Fruit fly (Drosophila melanogaster) whole organism, wandering third instar larva: ENCODE data around the gene Muc4B.

Source experiments
- brk ChIP-seq: fragments of 200-800 bp; sonication (Bioruptor generic); optimal IDR thresholded peaks from 2 replicates; lab custom pipeline; 2016; ENCODE audit warnings: missing biosample characterization, mild to moderate bottlenecking, missing genetic modification characterization
- ey ChIP-seq: fragments of 200-800 bp; sonication (Bioruptor generic); optimal IDR thresholded peaks from 2 replicates; lab custom pipeline; 2016; ENCODE audit warnings: missing biosample characterization, missing genetic modification characterization
- h ChIP-seq: fragments of 200-800 bp; sonication (Bioruptor generic); optimal IDR thresholded peaks from 3 replicates; lab custom pipeline; 2016; ENCODE audit warnings: missing biosample characterization, mild to moderate bottlenecking, missing genetic modification characterization
- jim ChIP-seq: fragments of 175-275, 200-325 bp; sonication (Bioruptor generic); optimal IDR thresholded peaks from 2 replicates; lab custom pipeline; 2016; ENCODE audit warnings: missing biosample characterization, mild to moderate bottlenecking, missing genetic modification characterization
- sage ChIP-seq: fragments of 200-800 bp; sonication (Bioruptor generic); optimal IDR thresholded peaks from 2 replicates; lab custom pipeline; 2016; ENCODE audit warnings: missing biosample characterization, mild to moderate bottlenecking, missing genetic modification characterization

DNA sequence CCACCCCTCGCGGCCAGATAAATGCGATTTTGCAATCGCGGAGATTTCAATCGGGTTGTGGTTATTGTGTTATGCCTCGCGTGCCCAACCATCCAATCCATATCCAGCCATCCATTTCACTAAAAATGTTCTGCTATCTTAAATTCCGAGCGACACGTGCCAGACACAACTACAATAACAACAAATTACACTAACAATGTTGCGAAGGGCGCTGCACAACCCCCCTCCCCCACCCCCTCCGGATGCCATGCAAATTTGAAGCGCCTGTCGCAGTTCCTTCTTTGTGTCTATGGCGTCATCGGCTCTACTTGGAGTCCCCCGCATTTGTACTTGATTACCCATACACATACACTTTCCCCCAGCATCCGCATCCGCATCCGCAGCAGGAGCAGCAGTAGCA, 19.4 kb upstream of the Muc4B start:
- TF ChIP-seq brk (GFP tag; lab: Kevin White, UChicago) (no peak), h (GFP tag; lab: Kevin White, UChicago) (no peak), ey (GFP tag; lab: Kevin White, UChicago) (no peak), sage (no peak), jim (GFP tag; lab: Kevin White, UChicago) (no peak)
